Worm (Caenorhabditis elegans) whole organism, young adult: ENCODE results near the gene T08G3.6.
A peak's percentile ranks its signal among the peaks of the same experiment; 100 is the strongest.

Experiments used
- B0019.2 ChIP-seq: fragments of 200-800 bp; sonication (Bioruptor generic); conservative IDR thresholded peaks from 2 replicates; pipeline ENCODE4 v1.3.6; 2022; ENCODE audit warnings: missing genetic modification reagents, missing genetic modification characterization, missing compliant biosample characterization
- B0261.1 ChIP-seq: sonication (generic microtip); optimal IDR thresholded peaks from 2 replicates; lab custom pipeline; 2016; ENCODE audit warnings: mild to moderate bottlenecking, missing genetic modification characterization, moderate library complexity, missing compliant biosample characterization
- B0336.3 ChIP-seq: fragments of 200-800 bp; sonication (Bioruptor generic); IDR thresholded peaks from 2 replicates; pipeline ENCODE4 v1.3.6; 2022; ENCODE audit warnings: missing genetic modification characterization, missing compliant biosample characterization
- F55B11.4 ChIP-seq: sonication (generic microtip); optimal IDR thresholded peaks from 2 replicates; lab custom pipeline; 2016; ENCODE audit warnings: missing compliant biosample characterization, missing genetic modification characterization, borderline replicate concordance; ENCODE audit not compliant: insufficient read depth
- K11D2.4 ChIP-seq: fragments of 200-800 bp; sonication (Bioruptor generic); IDR thresholded peaks from 2 replicates; pipeline ENCODE4 v1.3.6; 2022; ENCODE audit warnings: missing genetic modification reagents, missing genetic modification characterization, missing compliant biosample characterization
- K12H6.12 ChIP-seq: fragments of 200-800 bp; sonication (Bioruptor generic); optimal IDR thresholded peaks from 2 replicates; lab custom pipeline; 2018; ENCODE audit warnings: mild to moderate bottlenecking, missing genetic modification characterization, missing compliant biosample characterization
- T26A5.8 ChIP-seq: sonication (generic microtip); optimal IDR thresholded peaks from 2 replicates; lab custom pipeline; 2016; ENCODE audit warnings: missing genetic modification characterization, missing compliant biosample characterization
- Y67H2A.10 ChIP-seq: fragments of 200-800 bp; sonication (Bioruptor generic); conservative IDR thresholded peaks from 2 replicates; pipeline ENCODE4 v1.3.6; 2022; ENCODE audit warnings: missing genetic modification reagents, missing genetic modification characterization, missing compliant biosample characterization
- ama-1 ChIP-seq, 3 experiments: fragments of 150-350 bp in 1 of 3; sonication (generic microtip) in 2 of 3; optimal IDR thresholded peaks; 2 replicates each; lab custom pipeline; 2014 to 2018; ENCODE audit warnings: missing biosample characterization in 2 of 3, missing genetic modification characterization in 2 of 3, missing genetic modification reagents in 2 of 3
- aptf-3 ChIP-seq: fragments of 200-800 bp; sonication (Bioruptor generic); IDR thresholded peaks from 2 replicates; pipeline ENCODE4 v1.3.6; 2022; ENCODE audit warnings: missing genetic modification characterization, missing compliant biosample characterization
- attf-5 ChIP-seq: fragments of 200-800 bp; sonication (Bioruptor generic); optimal IDR thresholded peaks from 2 replicates; lab custom pipeline; 2018; ENCODE audit warnings: mild to moderate bottlenecking, missing genetic modification characterization, missing compliant biosample characterization
- attf-6 ChIP-seq: fragments of 200-800 bp; sonication (Bioruptor generic); IDR thresholded peaks from 2 replicates; pipeline ENCODE4 v1.3.6; 2022; ENCODE audit warnings: missing genetic modification reagents, missing genetic modification characterization, missing compliant biosample characterization
- bed-1 ChIP-seq: fragments of 200-800 bp; sonication (Bioruptor generic); IDR thresholded peaks from 2 replicates; pipeline ENCODE4 v1.3.6; 2022; ENCODE audit warnings: missing genetic modification reagents, missing genetic modification characterization, missing compliant biosample characterization
- ccch-3 ChIP-seq: fragments of 200-800 bp; sonication (Bioruptor generic); optimal IDR thresholded peaks from 2 replicates; lab custom pipeline; 2018; ENCODE audit warnings: mild to moderate bottlenecking, missing genetic modification characterization, missing compliant biosample characterization
- cebp-1 ChIP-seq, 2 experiments: fragments of 200-800 bp in 1 of 2; sonication (Bioruptor generic) in 1 of 2; sonication (generic microtip) in 1 of 2; IDR thresholded peaks in 1 of 2; optimal IDR thresholded peaks in 1 of 2; 2 replicates each; pipeline versions ENCODE4 v1.3.6 to Lab custom; 2017 to 2022; ENCODE audit warnings: missing compliant biosample characterization in 2 of 2, missing genetic modification characterization in 2 of 2, mild to moderate bottlenecking in 1 of 2, missing genetic modification reagents in 1 of 2, moderate library complexity in 1 of 2
- cebp-2 ChIP-seq: fragments of 200-800 bp; sonication (Bioruptor generic); IDR thresholded peaks from 2 replicates; pipeline ENCODE4 v1.3.6; 2022; ENCODE audit warnings: missing genetic modification characterization, missing compliant biosample characterization
- ceh-100 ChIP-seq: fragments of 200-800 bp; sonication (Bioruptor generic); IDR thresholded peaks from 2 replicates; pipeline ENCODE4 v1.3.6; 2022; ENCODE audit warnings: missing genetic modification reagents, missing genetic modification characterization, missing compliant biosample characterization
- ceh-27 ChIP-seq: fragments of 200-800 bp; sonication (Bioruptor generic); optimal IDR thresholded peaks from 2 replicates; lab custom pipeline; 2018; ENCODE audit warnings: mild to moderate bottlenecking, missing genetic modification characterization, moderate library complexity, missing compliant biosample characterization
- ceh-58 ChIP-seq: fragments of 200-800 bp; sonication (Bioruptor generic); IDR thresholded peaks from 2 replicates; pipeline ENCODE4 v1.3.6; 2022; ENCODE audit warnings: missing genetic modification characterization, missing compliant biosample characterization
- ceh-79 ChIP-seq: sonication (generic microtip); optimal IDR thresholded peaks from 2 replicates; lab custom pipeline; 2017; ENCODE audit warnings: mild to moderate bottlenecking, missing genetic modification characterization, missing compliant biosample characterization
- die-1 ChIP-seq: sonication (generic microtip); optimal IDR thresholded peaks from 2 replicates; lab custom pipeline; 2016; ENCODE audit warnings: missing genotype, mild to moderate bottlenecking, missing genetic modification characterization, missing compliant biosample characterization
- dpff-1 ChIP-seq: sonication (generic microtip); optimal IDR thresholded peaks from 2 replicates; lab custom pipeline; 2017; ENCODE audit warnings: mild to moderate bottlenecking, missing genetic modification characterization, missing compliant biosample characterization
- dpl-1 ChIP-seq: fragments of 150-350 bp; optimal IDR thresholded peaks from 2 replicates; lab custom pipeline; 2014; ENCODE audit warnings: missing biosample characterization, missing genetic modification reagents, missing genetic modification characterization
- hlh-26 ChIP-seq: fragments of 200-800 bp; sonication (Bioruptor generic); conservative IDR thresholded peaks from 2 replicates; pipeline ENCODE4 v1.3.6; 2022; ENCODE audit warnings: missing genetic modification reagents, missing genetic modification characterization, missing compliant biosample characterization
- lag-1 ChIP-seq: fragments of 200-800 bp; sonication (Bioruptor generic); IDR thresholded peaks from 2 replicates; pipeline ENCODE4 v1.3.6; 2022; ENCODE audit warnings: missing genetic modification reagents, missing genetic modification characterization, missing compliant biosample characterization
- let-607 ChIP-seq, 2 experiments: fragments of 200-800 bp in 1 of 2; sonication (Bioruptor generic) in 1 of 2; sonication (generic microtip) in 1 of 2; optimal IDR thresholded peaks; 2 replicates each; lab custom pipeline; 2016 to 2018; ENCODE audit warnings: mild to moderate bottlenecking in 2 of 2, missing compliant biosample characterization in 2 of 2, missing genetic modification characterization in 2 of 2, moderate library complexity in 2 of 2, missing genotype in 1 of 2
- lin-40 ChIP-seq: sonication (generic microtip); optimal IDR thresholded peaks from 2 replicates; lab custom pipeline; 2016; ENCODE audit warnings: missing genetic modification characterization, mild to moderate bottlenecking, missing compliant biosample characterization, missing genotype, missing genetic modification reagents
- lsl-1 ChIP-seq: fragments of 200-800 bp; sonication (Bioruptor generic); optimal IDR thresholded peaks from 2 replicates; lab custom pipeline; 2018; ENCODE audit warnings: mild to moderate bottlenecking, missing genetic modification characterization, moderate library complexity, missing compliant biosample characterization
- lsy-27 ChIP-seq: sonication (generic microtip); optimal IDR thresholded peaks from 2 replicates; lab custom pipeline; 2017; ENCODE audit warnings: missing genetic modification characterization, mild to moderate bottlenecking, missing compliant biosample characterization, antibody characterized with exemption, missing genotype, borderline replicate concordance; ENCODE audit not compliant: insufficient read depth
- madf-10 ChIP-seq: sonication (generic microtip); optimal IDR thresholded peaks from 2 replicates; lab custom pipeline; 2016; ENCODE audit warnings: mild to moderate bottlenecking, missing genetic modification characterization, missing compliant biosample characterization
- madf-6 ChIP-seq: fragments of 200-800 bp; sonication (Bioruptor generic); IDR thresholded peaks from 2 replicates; pipeline ENCODE4 v1.3.6; 2022; ENCODE audit warnings: missing genetic modification reagents, missing genetic modification characterization, missing compliant biosample characterization
- mel-28 ChIP-seq: sonication (generic microtip); optimal IDR thresholded peaks from 2 replicates; lab custom pipeline; 2016; ENCODE audit warnings: borderline replicate concordance, mild to moderate bottlenecking, missing genetic modification characterization, missing compliant biosample characterization
- mes-4 ChIP-seq: sonication (generic microtip); optimal IDR thresholded peaks from 2 replicates; lab custom pipeline; 2016; ENCODE audit warnings: missing genotype, missing genetic modification characterization, missing compliant biosample characterization
- nfya-2 ChIP-seq: fragments of 200-800 bp; sonication (Bioruptor generic); IDR thresholded peaks from 2 replicates; pipeline ENCODE4 v1.3.6; 2022; ENCODE audit warnings: missing genetic modification reagents, missing genetic modification characterization, missing compliant biosample characterization
- nhr-90 ChIP-seq: sonication (generic microtip); optimal IDR thresholded peaks from 2 replicates; lab custom pipeline; 2016; ENCODE audit warnings: missing genotype, mild to moderate bottlenecking, missing genetic modification characterization, missing compliant biosample characterization
- snpc-1.1 ChIP-seq: sonication (generic microtip); optimal IDR thresholded peaks from 2 replicates; lab custom pipeline; 2017; ENCODE audit warnings: missing genetic modification characterization, mild to moderate bottlenecking, missing compliant biosample characterization, antibody characterized with exemption, moderate library complexity, missing genotype, missing genetic modification reagents; ENCODE audit not compliant: insufficient read depth
- tbp1 ChIP-seq: fragments of 200-800 bp; sonication (Bioruptor generic); optimal IDR thresholded peaks from 2 replicates; lab custom pipeline; 2018; ENCODE audit warnings: mild to moderate bottlenecking, missing genetic modification characterization, missing compliant biosample characterization
- tlf-1 ChIP-seq: fragments of 200-800 bp; sonication (Bioruptor generic); optimal IDR thresholded peaks from 2 replicates; lab custom pipeline; 2018; ENCODE audit warnings: mild to moderate bottlenecking, missing genetic modification characterization, missing compliant biosample characterization
- zfh-2 ChIP-seq: fragments of 200-800 bp; sonication (Bioruptor generic); conservative IDR thresholded peaks from 2 replicates; pipeline ENCODE4 v1.3.6; 2022; ENCODE audit warnings: missing genetic modification reagents, missing genetic modification characterization, missing compliant biosample characterization
- zim-3 ChIP-seq: sonication (generic microtip); optimal IDR thresholded peaks from 2 replicates; lab custom pipeline; 2017; ENCODE audit warnings: mild to moderate bottlenecking, missing genetic modification characterization, moderate library complexity, missing compliant biosample characterization
- ztf-18 ChIP-seq: sonication (generic microtip); optimal IDR thresholded peaks from 2 replicates; lab custom pipeline; 2016; ENCODE audit warnings: missing genotype, mild to moderate bottlenecking, missing genetic modification characterization, missing compliant biosample characterization
- ztf-22 ChIP-seq: fragments of 200-800 bp; sonication (Bioruptor generic); optimal IDR thresholded peaks from 2 replicates; lab custom pipeline; 2018; ENCODE audit warnings: mild to moderate bottlenecking, missing genetic modification characterization, moderate library complexity, missing compliant biosample characterization
- ztf-25 ChIP-seq: fragments of 200-800 bp; sonication (Bioruptor generic); IDR thresholded peaks from 2 replicates; pipeline ENCODE4 v1.3.6; 2022; ENCODE audit warnings: missing genetic modification reagents, missing genetic modification characterization, missing compliant biosample characterization
- ztf-28 ChIP-seq: fragments of 200-800 bp; sonication (Bioruptor generic); IDR thresholded peaks from 2 replicates; pipeline ENCODE4 v1.3.6; 2022; ENCODE audit warnings: missing genetic modification reagents, missing genetic modification characterization, missing compliant biosample characterization
- ztf-6 ChIP-seq: fragments of 200-800 bp; sonication (Bioruptor generic); IDR thresholded peaks from 2 replicates; pipeline ENCODE4 v1.3.6; 2022; ENCODE audit warnings: missing genetic modification reagents, missing genetic modification characterization, missing compliant biosample characterization

Gene T08G3.6

DNA sequence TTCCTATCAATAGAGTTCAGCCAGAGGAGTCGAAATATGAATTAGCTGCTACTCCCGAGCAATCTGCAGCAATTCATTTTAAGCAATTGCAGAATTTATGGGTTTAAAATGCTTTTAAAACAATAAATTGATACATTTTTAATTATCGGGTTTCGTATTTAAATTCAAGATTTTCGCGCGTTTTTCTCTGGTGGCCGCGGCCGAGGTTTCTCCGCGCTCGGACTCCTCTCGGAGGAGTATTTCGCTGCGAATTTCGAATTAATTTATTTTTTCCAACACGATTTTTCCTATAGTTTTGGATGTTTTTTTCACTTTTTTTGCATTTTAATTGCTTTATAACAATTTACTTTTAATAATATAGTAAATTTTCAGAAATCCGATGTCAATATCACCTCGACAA is 44.3 kb upstream of the T08G3.6 start, which contains the start of gene F13A7.14 (continued):
- no peak for TF ChIP-seq ccch-3 (GFP tag; lab: Kevin White, UChicago)
- TF ChIP-seq cebp-1 (GFP tag; IDR thresholded peaks at IDR 0.05; lab: Robert Waterston, UW) = no peak
- peak; percentile 39 for TF ChIP-seq cebp-1 (tag; optimal IDR thresholded peaks at IDR 0.05; lab: Kevin White, UChicago)
- no peak for TF ChIP-seq dpff-1 (tag; lab: Kevin White, UChicago)
- no peak for TF ChIP-seq snpc-1.1 (tag; lab: Kevin White, UChicago)
- peak; percentile 84 for TF ChIP-seq dpl-1
- no peak for TF ChIP-seq T26A5.8
- TF ChIP-seq attf-6 (GFP tag; lab: Robert Waterston, UW) = peak; percentile 76
- TF ChIP-seq ceh-58 = no peak
- TF ChIP-seq bed-1 (GFP tag; lab: Robert Waterston, UW) = no peak
- TF ChIP-seq tlf-1 = no peak
- peak; percentile 15 for TF ChIP-seq B0261.1 (tag; lab: Kevin White, UChicago)
- TF ChIP-seq mel-28 (tag; lab: Kevin White, UChicago) = no peak
- TF ChIP-seq ceh-79 (tag; lab: Kevin White, UChicago) = no peak
- TF ChIP-seq zfh-2 (GFP tag; lab: Robert Waterston, UW) = no peak
- TF ChIP-seq B0336.3 = 0 out of 2 replicates have a peak, but pooled peaks have one; percentile 29
- TF ChIP-seq aptf-3 (GFP tag; lab: Robert Waterston, UW) = no peak
- TF ChIP-seq ztf-28 (GFP tag; lab: Robert Waterston, UW) = no peak
- no peak for TF ChIP-seq ztf-18 (tag; lab: Kevin White, UChicago)
- TF ChIP-seq ztf-22 (GFP tag; lab: Kevin White, UChicago) = no peak
- TF ChIP-seq lag-1 (GFP tag; lab: Robert Waterston, UW) = no peak
- 0 out of 2 replicates have a peak, but pooled peaks have one; percentile 38 for TF ChIP-seq ceh-100 (GFP tag; lab: Robert Waterston, UW)
- TF ChIP-seq ztf-25 (GFP tag; lab: Robert Waterston, UW) = no peak
- TF ChIP-seq die-1 (tag; lab: Kevin White, UChicago) = no peak
- no peak for TF ChIP-seq ama-1 (optimal IDR thresholded peaks at IDR 0.05; lab: Kevin White, UChicago)
- TF ChIP-seq ama-1 (GFP tag; optimal IDR thresholded peaks at IDR 0.05; lab: Kevin White, UChicago) = no peak
- TF ChIP-seq lin-40 = no peak
- no peak for TF ChIP-seq Y67H2A.10
- TF ChIP-seq hlh-26 = no peak
- TF ChIP-seq F55B11.4 (tag; lab: Kevin White, UChicago) = no peak
- TF ChIP-seq madf-6 (GFP tag; lab: Robert Waterston, UW) = peak; percentile 82
- no peak for TF ChIP-seq zim-3 (tag; lab: Kevin White, UChicago)
- no peak for TF ChIP-seq B0019.2 (GFP tag; lab: Robert Waterston, UW)
- 0 out of 2 replicates have a peak, but pooled peaks have one; percentile 37 for TF ChIP-seq K11D2.4
- peak; percentile 80 for TF ChIP-seq ceh-27
- peak; percentile 42 for TF ChIP-seq madf-10 (tag; lab: Kevin White, UChicago)
- TF ChIP-seq lsy-27 (tag; lab: Kevin White, UChicago) = no peak
- TF ChIP-seq tbp1 = peak; percentile 28
- TF ChIP-seq lsl-1 (GFP tag; lab: Kevin White, UChicago) = peak; percentile 36
- no peak for TF ChIP-seq attf-5 (GFP tag; lab: Kevin White, UChicago)
- TF ChIP-seq nhr-90 = no peak
- peak in 1 of 2 experiments; percentile 46 for TF ChIP-seq let-607 (tag; optimal IDR thresholded peaks at IDR 0.05; lab: Kevin White, UChicago)
- no peak for TF ChIP-seq ztf-6 (GFP tag; lab: Robert Waterston, UW)
- TF ChIP-seq cebp-2 (GFP tag; lab: Robert Waterston, UW) = no peak
- TF ChIP-seq nfya-2 (GFP tag; lab: Robert Waterston, UW) = no peak
- peak; percentile 42 for TF ChIP-seq K12H6.12 (tag; lab: Kevin White, UChicago)
- TF ChIP-seq mes-4 (tag; lab: Kevin White, UChicago) = no peak
